Worm (Caenorhabditis elegans): ENCODE results near the gene F43B10.1.

Gene F43B10.1

ce11 chrX:16614094-16614493 is 48.5 kb downstream of the F43B10.1 start:
- no peak for TF ChIP-seq hlh-30 (tag; optimal IDR thresholded peaks at IDR 0.05; ENCODE audit: insufficient read depth)
- no peak for TF ChIP-seq F13H6.1 (tag; optimal IDR thresholded peaks at IDR 0.05)
- no peak for TF ChIP-seq elt-2 (tag; optimal IDR thresholded peaks at IDR 0.05)
- no peak for TF ChIP-seq ceh-34 (tag; optimal IDR thresholded peaks at IDR 0.05)
- no peak for TF ChIP-seq ceh-31 (tag; optimal IDR thresholded peaks at IDR 0.05)
- TF ChIP-seq tbx-7 (tag; optimal IDR thresholded peaks at IDR 0.05) = no peak
- no peak for TF ChIP-seq unc-42 (tag; optimal IDR thresholded peaks at IDR 0.05)
- TF ChIP-seq hlh-13 (GFP tag; optimal IDR thresholded peaks at IDR 0.05) = no peak
- no peak for TF ChIP-seq syd-9 (tag; optimal IDR thresholded peaks at IDR 0.05)
- no peak for TF ChIP-seq nhr-11 (tag; optimal IDR thresholded peaks at IDR 0.05)
- TF ChIP-seq npax-4 (tag; optimal IDR thresholded peaks at IDR 0.05) = no peak

- TF ChIP-seq pros-1 (tag; optimal IDR thresholded peaks at IDR 0.05) (no peak), ceh-19 (GFP tag; optimal IDR thresholded peaks at IDR 0.05) (no peak), C38D4.7 (GFP tag; optimal IDR thresholded peaks at IDR 0.05) (no peak), fkh-10 (GFP tag; optimal IDR thresholded peaks at IDR 0.05) (no peak), gmeb-2 (tag; optimal IDR thresholded peaks at IDR 0.05) (no peak), ceh-9 (tag; optimal IDR thresholded peaks at IDR 0.05) (no peak), lin-11 (tag; optimal IDR thresholded peaks at IDR 0.05) (no peak), F13H6.1 (tag; optimal IDR thresholded peaks at IDR 0.05) (no peak), pax-1 (tag; optimal IDR thresholded peaks at IDR 0.05) (no peak), hlh-6 (tag; optimal IDR thresholded peaks at IDR 0.05) (no peak), che-1 (tag; optimal IDR thresholded peaks at IDR 0.05) (no peak), nhr-232 (tag; optimal IDR thresholded peaks at IDR 0.05) (no peak)
These were observed 49.4 kb downstream of the F43B10.1 start, which contains the start of gene ain-1 for ce11 chrX:16613266-16613665. TSS of gene ain-1 (plus strand) at chrX:16613451.

- no peak for TF ChIP-seq ahr-1 (tag; optimal IDR thresholded peaks at IDR 0.05)
- TF ChIP-seq gmeb-2 (tag; optimal IDR thresholded peaks at IDR 0.05) = no peak
- peak; percentile 88 for TF ChIP-seq unc-42 (tag; optimal IDR thresholded peaks at IDR 0.05)
- no peak for TF ChIP-seq elt-4 (tag; optimal IDR thresholded peaks at IDR 0.05)
- TF ChIP-seq pax-1 (tag; optimal IDR thresholded peaks at IDR 0.05) = peak; percentile 11
- TF ChIP-seq madf-2 (tag; optimal IDR thresholded peaks at IDR 0.05) = peak; percentile 78
- no peak for TF ChIP-seq hlh-13 (GFP tag; optimal IDR thresholded peaks at IDR 0.05)
- TF ChIP-seq mec-3 (tag; optimal IDR thresholded peaks at IDR 0.05; ENCODE audit: borderline replicate concordance) = no peak
- TF ChIP-seq fkh-10 (GFP tag; optimal IDR thresholded peaks at IDR 0.05) = peak; percentile 71
- TF ChIP-seq sdc-2 (tag; optimal IDR thresholded peaks at IDR 0.05) = peak; percentile 91
- peak; percentile 49 for TF ChIP-seq hlh-8 (tag; optimal IDR thresholded peaks at IDR 0.05)
- peak; percentile 80 for TF ChIP-seq ceh-14 (tag; optimal IDR thresholded peaks at IDR 0.05)
- TF ChIP-seq ceh-9 (tag; optimal IDR thresholded peaks at IDR 0.05) = no peak
- TF ChIP-seq ceh-19 (GFP tag; optimal IDR thresholded peaks at IDR 0.05) = peak; percentile 51
- TF ChIP-seq fkh-6 (tag; optimal IDR thresholded peaks at IDR 0.05) = peak; percentile 58
- TF ChIP-seq ceh-48 (tag; optimal IDR thresholded peaks at IDR 0.05) = peak; percentile 86
- TF ChIP-seq che-1 (tag; optimal IDR thresholded peaks at IDR 0.05) = peak; percentile 23
- peak; percentile 89 for TF ChIP-seq pros-1 (tag; optimal IDR thresholded peaks at IDR 0.05)
- peak; percentile 50 for TF ChIP-seq pag-3 (tag; optimal IDR thresholded peaks at IDR 0.05; ENCODE audit: borderline replicate concordance)
- TF ChIP-seq ztf-16 (tag; optimal IDR thresholded peaks at IDR 0.05) = peak; percentile 44
- TF ChIP-seq ceh-22 (tag; optimal IDR thresholded peaks at IDR 0.05) = peak; percentile 94
- no peak for TF ChIP-seq nhr-232 (tag; optimal IDR thresholded peaks at IDR 0.05)
- TF ChIP-seq hlh-15 (tag; optimal IDR thresholded peaks at IDR 0.05) = no peak
- peak; percentile 62 for TF ChIP-seq eyg-1 (tag; optimal IDR thresholded peaks at IDR 0.05)
- no peak for TF ChIP-seq odd-2 (tag; optimal IDR thresholded peaks at IDR 0.05)
- no peak; the same call in 1 of the 2 replicates for TF ChIP-seq sox-2 (GFP tag; IDR thresholded peaks at IDR 0.05)
- peak; percentile 73 for TF ChIP-seq fax-1 (tag; optimal IDR thresholded peaks at IDR 0.05)
- TF ChIP-seq K02D7.2 (tag; optimal IDR thresholded peaks at IDR 0.05) = no peak
- TF ChIP-seq dmd-4 (tag; optimal IDR thresholded peaks at IDR 0.05; ENCODE audit: borderline replicate concordance) = peak; percentile 81
- peak; percentile 77 for TF ChIP-seq hlh-6 (tag; optimal IDR thresholded peaks at IDR 0.05)
- peak; percentile 79 for TF ChIP-seq pqm-1 (tag; optimal IDR thresholded peaks at IDR 0.05)
- TF ChIP-seq rnt-1 (tag; optimal IDR thresholded peaks at IDR 0.05) = peak; percentile 100
- peak; percentile 93 for TF ChIP-seq tbx-2 (tag; optimal IDR thresholded peaks at IDR 0.05)
- TF ChIP-seq hlh-30 (tag; optimal IDR thresholded peaks at IDR 0.05; ENCODE audit: insufficient read depth) = peak; percentile 95
- TF ChIP-seq ceh-24 (tag; optimal IDR thresholded peaks at IDR 0.05) = no peak
- no peak for TF ChIP-seq zip-5 (tag; optimal IDR thresholded peaks at IDR 0.05)
- TF ChIP-seq ceh-2 (tag; optimal IDR thresholded peaks at IDR 0.05) = peak; percentile 71
These were observed 50.2 kb downstream of the F43B10.1 start for ce11 chrX:16612293-16612946.

All from whole organism, late embryonic.